Fruit fly (Drosophila melanogaster) whole organism, embryonic: ENCODE results near the gene TTLL1A.

Source experiments
- Antp ChIP-seq: fragments of 200-800 bp; sonication (Bioruptor generic); optimal IDR thresholded peaks from 3 replicates; lab custom pipeline; 2016; ENCODE audit warnings: missing biosample characterization, missing genetic modification characterization
- B-H2 ChIP-seq: fragments of 200-800 bp; sonication (Bioruptor generic); optimal IDR thresholded peaks from 2 replicates; lab custom pipeline; 2018; ENCODE audit warnings: missing biosample characterization, mild to moderate bottlenecking, missing genetic modification characterization
- BtbVII ChIP-seq: fragments of 200-800 bp; sonication (Bioruptor generic); optimal IDR thresholded peaks from 3 replicates; lab custom pipeline; 2017; ENCODE audit warnings: missing biosample characterization, mild to moderate bottlenecking, missing genetic modification characterization
- Bteb2 ChIP-seq: fragments of 200-800 bp; sonication (Bioruptor generic); optimal IDR thresholded peaks from 2 replicates; lab custom pipeline; 2016; ENCODE audit warnings: missing biosample characterization, missing genetic modification characterization
- CG10959 ChIP-seq: fragments of 200-800 bp; sonication (Bioruptor generic); IDR thresholded peaks from 2 replicates; pipeline ENCODE4 v1.3.6; 2022; ENCODE audit warnings: missing biosample characterization, missing genetic modification characterization
- CG11093 ChIP-seq: fragments of 200-800 bp; sonication (Bioruptor generic); IDR thresholded peaks from 3 replicates; pipeline ENCODE4 v1.3.6; 2022; ENCODE audit warnings: missing biosample characterization, missing genetic modification characterization
- CG11723 ChIP-seq: fragments of 200-800 bp; sonication (Bioruptor generic); optimal IDR thresholded peaks from 2 replicates; lab custom pipeline; 2017; ENCODE audit warnings: missing biosample characterization, mild to moderate bottlenecking, missing genetic modification characterization
- CG12071 ChIP-seq: fragments of 200-800 bp; sonication (Bioruptor generic); optimal IDR thresholded peaks from 3 replicates; lab custom pipeline; 2018; ENCODE audit warnings: missing biosample characterization, mild to moderate bottlenecking, missing genetic modification characterization
- CG12219 ChIP-seq: fragments of 200-800 bp; sonication (Bioruptor generic); optimal IDR thresholded peaks from 3 replicates; lab custom pipeline; 2018; ENCODE audit warnings: missing biosample characterization, mild to moderate bottlenecking, missing genetic modification characterization
- CG13624 ChIP-seq: fragments of 200-800 bp; sonication (Bioruptor generic); optimal IDR thresholded peaks from 2 replicates; lab custom pipeline; 2016; ENCODE audit warnings: missing biosample characterization, missing genetic modification characterization
- CG14050 ChIP-seq: fragments of 200-800 bp; sonication (Bioruptor generic); IDR thresholded peaks from 3 replicates; pipeline ENCODE4 v1.3.6; 2022; ENCODE audit warnings: missing biosample characterization, missing genetic modification characterization
- CG14860 ChIP-seq: fragments of 200-800 bp; sonication (Bioruptor generic); IDR thresholded peaks from 3 replicates; pipeline ENCODE4 v1.3.6; 2022; ENCODE audit warnings: missing biosample characterization, missing genetic modification characterization; ENCODE audit not compliant: partially characterized antibody
- CG1602 ChIP-seq: fragments of 200-800 bp; sonication (Bioruptor generic); optimal IDR thresholded peaks from 3 replicates; lab custom pipeline; 2016; ENCODE audit warnings: missing biosample characterization, missing genetic modification characterization
- CG16815 ChIP-seq: fragments of 200-800 bp; sonication (Bioruptor generic); optimal IDR thresholded peaks from 3 replicates; lab custom pipeline; 2017; ENCODE audit warnings: missing biosample characterization, mild to moderate bottlenecking, missing genetic modification characterization
- CG17385 ChIP-seq: fragments of 200-800 bp; sonication (Bioruptor generic); optimal IDR thresholded peaks from 3 replicates; lab custom pipeline; 2018; ENCODE audit warnings: missing biosample characterization, mild to moderate bottlenecking, missing genetic modification characterization
- CG18599 ChIP-seq: fragments of 200-800 bp; sonication (Bioruptor generic); optimal IDR thresholded peaks from 3 replicates; lab custom pipeline; 2017; ENCODE audit warnings: missing biosample characterization, missing genetic modification characterization, mild to moderate bottlenecking, moderate library complexity, missing genetic modification reagents
- CG2199 ChIP-seq: fragments of 200-800 bp; sonication (Bioruptor generic); IDR thresholded peaks from 3 replicates; pipeline ENCODE4 v1.3.6; 2022; ENCODE audit warnings: missing biosample characterization, missing genetic modification characterization
- CG3163 ChIP-seq: fragments of 200-800 bp; sonication (Bioruptor generic); optimal IDR thresholded peaks from 3 replicates; lab custom pipeline; 2016; ENCODE audit warnings: missing biosample characterization, missing genetic modification characterization
- CG4730 ChIP-seq: fragments of 200-800 bp; sonication (Bioruptor generic); IDR thresholded peaks from 2 replicates; pipeline ENCODE4 v1.3.6; 2022; ENCODE audit warnings: missing biosample characterization, missing genetic modification characterization
- CG9609 ChIP-seq: fragments of 200-800 bp; sonication (Bioruptor generic); optimal IDR thresholded peaks from 3 replicates; lab custom pipeline; 2016; ENCODE audit warnings: missing biosample characterization, missing genetic modification characterization
- CG9797 ChIP-seq: fragments of 200-800 bp; sonication (Bioruptor generic); optimal IDR thresholded peaks from 3 replicates; lab custom pipeline; 2018; ENCODE audit warnings: missing biosample characterization, mild to moderate bottlenecking, missing genetic modification characterization
- Camta ChIP-seq: fragments of 200-800 bp; sonication (Bioruptor generic); optimal IDR thresholded peaks from 2 replicates; lab custom pipeline; 2016; ENCODE audit warnings: missing biosample characterization, missing genetic modification characterization
- D ChIP-seq, 2 experiments: fragments of 200-800 bp in 1 of 2; fragments of >200 bp in 1 of 2; sonication (Bioruptor generic) in 1 of 2; optimal IDR thresholded peaks; 2 replicates in 1 of 2; 3 replicates in 1 of 2; lab custom pipeline; 2017; ENCODE audit warnings: mild to moderate bottlenecking in 1 of 2, missing biosample characterization in 1 of 2, missing genetic modification characterization in 1 of 2, missing genetic modification reagents in 1 of 2
- Ets97D ChIP-seq: fragments of 200-800 bp; sonication (Bioruptor generic); optimal IDR thresholded peaks from 3 replicates; lab custom pipeline; 2016; ENCODE audit warnings: missing biosample characterization, missing genetic modification characterization
- Gsc ChIP-seq: fragments of 200-800 bp; sonication (Bioruptor generic); IDR thresholded peaks from 2 replicates; pipeline ENCODE4 v1.3.6; 2022; ENCODE audit warnings: missing biosample characterization, missing genetic modification characterization
- HLH54F ChIP-seq: fragments of 200-800 bp; sonication (Bioruptor generic); optimal IDR thresholded peaks from 3 replicates; lab custom pipeline; 2016; ENCODE audit warnings: missing biosample characterization, missing genetic modification characterization
- Hey ChIP-seq: fragments of 200-800 bp; sonication (Bioruptor generic); optimal IDR thresholded peaks from 3 replicates; lab custom pipeline; 2018; ENCODE audit warnings: missing biosample characterization, mild to moderate bottlenecking, missing genetic modification characterization
- Lhr ChIP-seq: fragments of 200-800 bp; sonication (Bioruptor generic); optimal IDR thresholded peaks from 3 replicates; lab custom pipeline; 2017; ENCODE audit warnings: mild to moderate bottlenecking, missing biosample characterization, missing genetic modification reagents, missing genetic modification characterization
- Poxn ChIP-seq: fragments of 200-800 bp; sonication (Bioruptor generic); IDR thresholded peaks from 2 replicates; pipeline ENCODE4 v1.3.6; 2022; ENCODE audit warnings: missing biosample characterization, missing genetic modification characterization
- Ptx1 ChIP-seq: fragments of 200-800 bp; sonication (Bioruptor generic); IDR thresholded peaks from 2 replicates; pipeline ENCODE4 v1.3.6; 2022; ENCODE audit warnings: missing biosample characterization, missing genetic modification characterization
- Rfx ChIP-seq: fragments of 200-800 bp; sonication (Bioruptor generic); IDR thresholded peaks from 2 replicates; pipeline ENCODE4 v1.3.6; 2022; ENCODE audit warnings: missing biosample characterization, missing genetic modification characterization
- Sox100B ChIP-seq: fragments of 200-800 bp; sonication (Bioruptor generic); optimal IDR thresholded peaks from 3 replicates; lab custom pipeline; 2018; ENCODE audit warnings: missing biosample characterization, mild to moderate bottlenecking, missing genetic modification characterization
- Tbp ChIP-seq: fragments of >200 bp; optimal IDR thresholded peaks from 2 replicates; lab custom pipeline; 2018; ENCODE audit warnings: missing biosample characterization, missing genetic modification characterization
- abd-A ChIP-seq: fragments of 200-800 bp; sonication (Bioruptor generic); optimal IDR thresholded peaks from 3 replicates; lab custom pipeline; 2019; ENCODE audit warnings: missing biosample characterization, mild to moderate bottlenecking, missing genetic modification characterization, moderate library complexity
- disco-r ChIP-seq: fragments of 200-800 bp; sonication (Bioruptor generic); optimal IDR thresholded peaks from 2 replicates; lab custom pipeline; 2016; ENCODE audit warnings: missing biosample characterization, missing genetic modification characterization
- dmrt11E ChIP-seq: fragments of 200-800 bp; sonication (Bioruptor generic); optimal IDR thresholded peaks from 3 replicates; lab custom pipeline; 2018; ENCODE audit warnings: missing biosample characterization, mild to moderate bottlenecking, missing genetic modification characterization, moderate library complexity
- dysf ChIP-seq: fragments of 200-800 bp; sonication (Bioruptor generic); IDR thresholded peaks from 3 replicates; pipeline ENCODE4 v1.3.6; 2022; ENCODE audit warnings: missing biosample characterization, missing genetic modification characterization
- ewg ChIP-seq: fragments of 200-800 bp; sonication (Bioruptor generic); optimal IDR thresholded peaks from 3 replicates; lab custom pipeline; 2017; ENCODE audit warnings: mild to moderate bottlenecking, missing biosample characterization, missing genetic modification reagents, missing genetic modification characterization
- fd64A ChIP-seq: fragments of 200-800 bp; sonication (Bioruptor generic); optimal IDR thresholded peaks from 3 replicates; lab custom pipeline; 2018; ENCODE audit warnings: missing biosample characterization, mild to moderate bottlenecking, missing genetic modification characterization
- gcm2 ChIP-seq: fragments of 200-800 bp; sonication (Bioruptor generic); optimal IDR thresholded peaks from 2 replicates; lab custom pipeline; 2016; ENCODE audit warnings: missing biosample characterization, missing genetic modification characterization
- gem ChIP-seq: fragments of 200-800 bp; sonication (Bioruptor generic); optimal IDR thresholded peaks from 2 replicates; lab custom pipeline; 2019; ENCODE audit warnings: missing biosample characterization, mild to moderate bottlenecking, missing genetic modification characterization, moderate library complexity
- gfzf ChIP-seq: fragments of 200-800 bp; sonication (Bioruptor generic); optimal IDR thresholded peaks from 2 replicates; lab custom pipeline; 2016; ENCODE audit warnings: missing biosample characterization, mild to moderate bottlenecking, missing genetic modification characterization, moderate library complexity
- kah ChIP-seq: fragments of 200-800 bp; sonication (Bioruptor generic); optimal IDR thresholded peaks from 2 replicates; lab custom pipeline; 2018; ENCODE audit warnings: missing biosample characterization, mild to moderate bottlenecking, missing genetic modification characterization
- maf-S ChIP-seq: fragments of 200-800 bp; sonication (Bioruptor generic); optimal IDR thresholded peaks from 2 replicates; lab custom pipeline; 2016; ENCODE audit warnings: missing biosample characterization, missing genetic modification characterization
- onecut ChIP-seq: fragments of 200-800 bp; sonication (Bioruptor generic); IDR thresholded peaks from 2 replicates; pipeline ENCODE4 v1.3.6; 2022; ENCODE audit warnings: missing biosample characterization, missing genetic modification characterization
- pb ChIP-seq: fragments of 200-800 bp; sonication (Bioruptor generic); optimal IDR thresholded peaks from 3 replicates; lab custom pipeline; 2016; ENCODE audit warnings: missing biosample characterization, missing genetic modification characterization
- shn ChIP-seq: fragments of 200-800 bp; sonication (Bioruptor generic); optimal IDR thresholded peaks from 3 replicates; lab custom pipeline; 2016; ENCODE audit warnings: missing biosample characterization, missing genetic modification characterization
- sug ChIP-seq: fragments of 200-800 bp; optimal IDR thresholded peaks from 2 replicates; lab custom pipeline; 2019; ENCODE audit warnings: missing biosample characterization, mild to moderate bottlenecking, missing genetic modification characterization, moderate library complexity
- trh ChIP-seq: fragments of 200-800 bp; sonication (Bioruptor generic); optimal IDR thresholded peaks from 2 replicates; lab custom pipeline; 2016; ENCODE audit warnings: missing biosample characterization, missing genetic modification characterization
- tup ChIP-seq: fragments of 200-800 bp; sonication (Bioruptor generic); optimal IDR thresholded peaks from 2 replicates; lab custom pipeline; 2016; ENCODE audit warnings: missing biosample characterization, mild to moderate bottlenecking, missing genetic modification characterization, moderate library complexity

Gene TTLL1A

DNA sequence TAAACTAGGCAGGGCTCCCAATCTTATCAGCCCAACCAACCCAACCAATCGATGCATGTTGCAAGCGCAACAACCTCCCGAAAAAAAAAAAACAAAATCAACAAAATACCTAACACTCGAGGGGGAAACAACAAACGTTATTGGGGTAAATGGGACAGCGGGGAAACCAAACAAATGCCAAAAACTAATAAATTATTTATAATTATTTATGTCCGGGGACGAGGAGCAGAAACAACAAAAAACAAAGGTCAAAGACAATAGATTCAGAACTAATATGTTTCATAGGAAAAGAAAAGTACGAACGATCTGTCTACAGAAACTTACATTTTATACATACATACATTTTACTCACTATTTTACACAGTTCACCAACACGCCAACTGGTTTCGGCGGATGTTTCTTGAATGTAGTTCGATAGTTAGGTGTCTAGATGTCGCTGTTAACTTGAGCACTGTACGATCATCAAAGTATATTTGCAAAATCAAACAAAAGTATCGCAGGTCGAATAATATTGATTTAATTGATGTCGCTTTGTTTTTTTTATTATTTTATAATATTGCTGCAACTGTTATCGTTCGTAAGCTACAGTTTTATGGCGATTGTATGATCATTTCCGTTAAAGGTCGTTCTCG is 26.7 kb downstream of the TTLL1A start (continued):
- no peak for TF ChIP-seq CG14050 (GFP tag; lab: Robert Waterston, UW)
- no peak for TF ChIP-seq abd-A
- peak; percentile 65 for TF ChIP-seq Rfx (GFP tag; lab: Robert Waterston, UW)
- TF ChIP-seq sug: peak; percentile 11
- TF ChIP-seq CG9797 (GFP tag; lab: Kevin White, UChicago): no peak
- peak; percentile 8 for TF ChIP-seq gfzf (GFP tag; lab: Kevin White, UChicago)
- no peak for TF ChIP-seq fd64A (GFP tag; lab: Kevin White, UChicago)
- no peak for TF ChIP-seq CG11723 (GFP tag; lab: Kevin White, UChicago)
- peak; percentile 1 for TF ChIP-seq Ets97D (GFP tag; lab: Kevin White, UChicago)
- TF ChIP-seq Antp: peak; percentile 24
- TF ChIP-seq CG4730 (GFP tag; lab: Robert Waterston, UW): no peak
- no peak for TF ChIP-seq ewg (GFP tag; lab: Kevin White, UChicago)
- no peak for TF ChIP-seq CG1602 (GFP tag; lab: Kevin White, UChicago)
- peak; percentile 3 for TF ChIP-seq CG9609 (GFP tag; lab: Kevin White, UChicago)
- no peak for TF ChIP-seq disco-r (GFP tag; lab: Kevin White, UChicago)
- no peak for TF ChIP-seq pb
- no peak for TF ChIP-seq BtbVII (GFP tag; lab: Kevin White, UChicago)
- TF ChIP-seq CG13624: no peak
- TF ChIP-seq trh (GFP tag; lab: Kevin White, UChicago): no peak
- TF ChIP-seq Hey (tag; lab: Kevin White, UChicago): no peak
- TF ChIP-seq Tbp (GFP tag; lab: Kevin White, UChicago): no peak
- TF ChIP-seq CG3163 (GFP tag; lab: Kevin White, UChicago): no peak
- TF ChIP-seq CG12219 (GFP tag; lab: Kevin White, UChicago): no peak
- TF ChIP-seq dmrt11E (tag; lab: Kevin White, UChicago): peak; percentile 37
- no peak for TF ChIP-seq CG12071 (GFP tag; lab: Kevin White, UChicago)
- TF ChIP-seq HLH54F (GFP tag; lab: Kevin White, UChicago): no peak
- TF ChIP-seq Ptx1 (GFP tag; lab: Robert Waterston, UW): peak; percentile 49; the same call in 1 of the 2 replicates
- no peak for TF ChIP-seq tup (GFP tag; lab: Kevin White, UChicago)
- no peak for TF ChIP-seq CG10959
- no peak for TF ChIP-seq CG17385 (GFP tag; lab: Kevin White, UChicago)
- peak; percentile 66 for TF ChIP-seq Lhr
- TF ChIP-seq CG14860 (GFP tag; lab: Robert Waterston, UW): no peak
- no peak for TF ChIP-seq Sox100B (GFP tag; lab: Kevin White, UChicago)
- no peak for TF ChIP-seq Poxn (GFP tag; lab: Robert Waterston, UW)
- TF ChIP-seq kah (GFP tag; lab: Kevin White, UChicago): no peak
- TF ChIP-seq dysf (GFP tag; lab: Robert Waterston, UW): peak; percentile 15; the same call in 1 of the 3 replicates
- no peak for TF ChIP-seq CG11093 (GFP tag; lab: Robert Waterston, UW)
- TF ChIP-seq shn (GFP tag; lab: Kevin White, UChicago): no peak
- TF ChIP-seq CG16815 (GFP tag; lab: Kevin White, UChicago): no peak
- peak; percentile 93 for TF ChIP-seq CG2199 (GFP tag; lab: Robert Waterston, UW)
- no peak for TF ChIP-seq CG18599 (GFP tag; lab: Kevin White, UChicago)
- TF ChIP-seq B-H2 (GFP tag; lab: Kevin White, UChicago): no peak
- TF ChIP-seq Bteb2 (GFP tag; lab: Kevin White, UChicago): no peak
- peak; percentile 22 for TF ChIP-seq maf-S
- TF ChIP-seq Camta (GFP tag; lab: Kevin White, UChicago): no peak
- peak; percentile 51 for TF ChIP-seq gem (tag; lab: Kevin White, UChicago)
- TF ChIP-seq Gsc (GFP tag; lab: Robert Waterston, UW): no peak
- TF ChIP-seq gcm2 (GFP tag; lab: Kevin White, UChicago): no peak
- TF ChIP-seq D (optimal IDR thresholded peaks at IDR 0.05; lab: Kevin White, UChicago): no peak
- peak; percentile 9 for TF ChIP-seq D (GFP tag; optimal IDR thresholded peaks at IDR 0.05; lab: Kevin White, UChicago)
- 0 out of 2 replicates have a peak, but pooled peaks have one; percentile 11 for TF ChIP-seq onecut
